Worm (Caenorhabditis elegans): ENCODE measurements around the gene cbd-1.
"Not testable (repeated sequence)": the region's sequence is repeated elsewhere in the genome, so short reads cannot be mapped to it uniquely, and the experiment has no call there.

Gene cbd-1

ce11 chrIV:11416724-11417123 lies 43.9 kb downstream of the cbd-1 start, which contains the start of gene F22B3.5:
TSS of gene F22B3.5 (minus strand) at chrIV:11416824.
- TF ChIP-seq unc-86 (tag; optimal IDR thresholded peaks at IDR 0.05); C38D4.7 (GFP tag; optimal IDR thresholded peaks at IDR 0.05); ceh-22 (tag; optimal IDR thresholded peaks at IDR 0.05): not testable (repeated sequence)

DNA sequence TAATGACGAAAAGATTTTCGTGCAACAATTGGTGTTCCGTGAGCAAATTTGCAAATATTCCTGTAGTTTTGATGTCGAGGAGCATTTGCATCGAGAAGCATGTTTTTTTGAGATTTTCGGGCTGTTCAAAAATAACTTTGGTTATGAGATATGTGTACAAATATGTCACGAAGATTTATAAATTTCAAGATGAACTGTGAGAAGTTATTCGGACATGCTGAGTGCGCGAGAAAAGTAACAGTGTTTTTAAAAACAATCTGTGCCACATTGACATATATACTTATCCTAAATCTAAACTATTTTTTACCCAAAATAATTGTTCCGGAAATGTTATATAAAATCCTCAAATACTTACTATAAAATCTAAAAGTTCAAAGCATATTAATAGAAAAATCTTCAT lies 48.9 kb downstream of the cbd-1 start, which contains the start of gene F22B3.7:
F22B3.7 (minus strand) TSS at position 101 of the 400 bp plus-strand sequence.
- no peak for TF ChIP-seq hlh-8 (tag; optimal IDR thresholded peaks at IDR 0.05)
- TF ChIP-seq lin-11 (tag; optimal IDR thresholded peaks at IDR 0.05), result no peak
- TF ChIP-seq unc-55 (GFP tag; optimal IDR thresholded peaks at IDR 0.05), result no peak
- TF ChIP-seq pha-4 (tag; optimal IDR thresholded peaks at IDR 0.05), result no peak
- no peak for TF ChIP-seq pros-1 (tag; optimal IDR thresholded peaks at IDR 0.05)
- no peak for TF ChIP-seq unc-3 (GFP tag; conservative IDR thresholded peaks at IDR 0.05)
- TF ChIP-seq unc-3 (tag; optimal IDR thresholded peaks at IDR 0.05), result no peak
- TF ChIP-seq ceh-30 (tag; optimal IDR thresholded peaks at IDR 0.05), result no peak
- TF ChIP-seq pha-2 (tag; optimal IDR thresholded peaks at IDR 0.05), result no peak
- no peak for TF ChIP-seq pag-3 (tag; optimal IDR thresholded peaks at IDR 0.05; ENCODE audit: borderline replicate concordance)

- TF ChIP-seq ttx-3 (tag; optimal IDR thresholded peaks at IDR 0.05) (no peak), ceh-24 (tag; optimal IDR thresholded peaks at IDR 0.05) (no peak), che-1 (tag; optimal IDR thresholded peaks at IDR 0.05) (no peak), ahr-1 (tag; optimal IDR thresholded peaks at IDR 0.05) (no peak), pat-9 (tag; optimal IDR thresholded peaks at IDR 0.05) (no peak), nfya-1 (tag; optimal IDR thresholded peaks at IDR 0.05) (no peak), rnt-1 (tag; optimal IDR thresholded peaks at IDR 0.05) (no peak)
Observed at ce11 chrIV:11424830-11425229, 52.0 kb downstream of the cbd-1 start, which contains the start of gene F22B3.8. TSS of gene F22B3.8 (minus strand) at chrIV:11424930.

- no peak for TF ChIP-seq tbx-7 (tag; optimal IDR thresholded peaks at IDR 0.05)
- no peak for TF ChIP-seq nfya-1 (tag; optimal IDR thresholded peaks at IDR 0.05)
- TF ChIP-seq madf-2 (tag; optimal IDR thresholded peaks at IDR 0.05), result no peak
- no peak for TF ChIP-seq unc-42 (tag; optimal IDR thresholded peaks at IDR 0.05)
- no peak for TF ChIP-seq eyg-1 (tag; optimal IDR thresholded peaks at IDR 0.05)
- TF ChIP-seq zip-5 (tag; optimal IDR thresholded peaks at IDR 0.05), result no peak
- TF ChIP-seq ttx-3 (tag; optimal IDR thresholded peaks at IDR 0.05), result no peak
- TF ChIP-seq lim-6 (tag; optimal IDR thresholded peaks at IDR 0.05), result no peak
- TF ChIP-seq ceh-30 (tag; optimal IDR thresholded peaks at IDR 0.05), result no peak
- no peak for TF ChIP-seq hlh-13 (GFP tag; optimal IDR thresholded peaks at IDR 0.05)
- no peak for TF ChIP-seq dve-1 (tag; optimal IDR thresholded peaks at IDR 0.05)
- no peak for TF ChIP-seq hlh-6 (tag; optimal IDR thresholded peaks at IDR 0.05)
- no peak for TF ChIP-seq T23F11.4 (GFP tag; optimal IDR thresholded peaks at IDR 0.05)
- TF ChIP-seq nhr-232 (tag; optimal IDR thresholded peaks at IDR 0.05), result no peak
- no peak for TF ChIP-seq fkh-6 (tag; optimal IDR thresholded peaks at IDR 0.05)
Observed at ce11 chrIV:11425442-11425841, 52.7 kb downstream of the cbd-1 start, which contains the start of gene kin-4. TSS of gene kin-4 (plus strand) at chrIV:11425742.
